Fruit fly (Drosophila melanogaster): ENCODE data around the gene slmb.

dm6 chr3R:21080876-21081586, 46.3 kb downstream of the slmb start, which contains the start of gene HHEX:
- no peak for TF ChIP-seq br (GFP tag; optimal IDR thresholded peaks at IDR 0.05)
- no peak for TF ChIP-seq brk (GFP tag; optimal IDR thresholded peaks at IDR 0.05)
- no peak for TF ChIP-seq Myc (optimal IDR thresholded peaks at IDR 0.05)
- no peak for TF ChIP-seq Abd-B (GFP tag; optimal IDR thresholded peaks at IDR 0.05)
- TF ChIP-seq rgr (GFP tag; optimal IDR thresholded peaks at IDR 0.05), result no peak
- no peak for TF ChIP-seq h (GFP tag; optimal IDR thresholded peaks at IDR 0.05)
- TF ChIP-seq dmrt93B (GFP tag; optimal IDR thresholded peaks at IDR 0.05), result no peak
- TF ChIP-seq CrebA (GFP tag; optimal IDR thresholded peaks at IDR 0.05; ENCODE audit: borderline replicate concordance), result no peak
- TF ChIP-seq usp (GFP tag; optimal IDR thresholded peaks at IDR 0.05), result no peak
- no peak for TF ChIP-seq N (GFP tag; optimal IDR thresholded peaks at IDR 0.05)
- TF ChIP-seq Hnf4 (GFP tag; optimal IDR thresholded peaks at IDR 0.05), result no peak
- no peak for TF ChIP-seq fru (GFP tag; optimal IDR thresholded peaks at IDR 0.05)
- TF ChIP-seq Rel (GFP tag; optimal IDR thresholded peaks at IDR 0.05), result no peak
- peak; percentile 20 for TF ChIP-seq Rel (tag; optimal IDR thresholded peaks at IDR 0.05)
